Worm (Caenorhabditis elegans) whole organism, midembryonic: ENCODE results near the gene usp-33.

Experiments
- T22C8.4 ChIP-seq: fragments of 200-800 bp; sonication (Bioruptor generic); IDR thresholded peaks from 2 replicates; pipeline ENCODE4 v1.3.6; 2022; ENCODE audit warnings: missing genetic modification characterization, missing compliant biosample characterization
- cog-1 ChIP-seq: sonication (generic microtip); optimal IDR thresholded peaks from 2 replicates; lab custom pipeline; 2016; ENCODE audit warnings: missing genetic modification characterization, missing compliant biosample characterization
- flt-1 ChIP-seq: fragments of 200-800 bp; sonication (Bioruptor generic); IDR thresholded peaks from 2 replicates; pipeline ENCODE4 v1.3.6; 2022; ENCODE audit warnings: missing genetic modification characterization, missing compliant biosample characterization
- klf-2 ChIP-seq: fragments of 200-800 bp; sonication (Bioruptor generic); conservative IDR thresholded peaks from 2 replicates; pipeline ENCODE4 v1.3.6; 2022; ENCODE audit warnings: missing genetic modification reagents, missing genetic modification characterization, missing compliant biosample characterization
- med-1 ChIP-seq: sonication (generic microtip); optimal IDR thresholded peaks from 2 replicates; lab custom pipeline; 2017; ENCODE audit warnings: missing genetic modification characterization, mild to moderate bottlenecking, missing compliant biosample characterization, antibody characterized with exemption, missing genetic modification reagents; ENCODE audit not compliant: insufficient read depth
- ref-1 ChIP-seq: fragments of 200-800 bp; sonication (Bioruptor generic); conservative IDR thresholded peaks from 2 replicates; pipeline ENCODE4 v1.3.6; 2022; ENCODE audit warnings: missing genetic modification reagents, missing genetic modification characterization, missing compliant biosample characterization
- tab-1 ChIP-seq: fragments of 200-800 bp; sonication (Bioruptor generic); IDR thresholded peaks from 2 replicates; pipeline ENCODE4 v1.3.6; 2022; ENCODE audit warnings: missing genetic modification characterization, missing compliant biosample characterization
- ztf-29 ChIP-seq: fragments of 200-800 bp; sonication (Bioruptor generic); IDR thresholded peaks from 2 replicates; pipeline ENCODE4 v1.3.6; 2022; ENCODE audit warnings: missing genetic modification reagents, missing genetic modification characterization, missing compliant biosample characterization

DNA sequence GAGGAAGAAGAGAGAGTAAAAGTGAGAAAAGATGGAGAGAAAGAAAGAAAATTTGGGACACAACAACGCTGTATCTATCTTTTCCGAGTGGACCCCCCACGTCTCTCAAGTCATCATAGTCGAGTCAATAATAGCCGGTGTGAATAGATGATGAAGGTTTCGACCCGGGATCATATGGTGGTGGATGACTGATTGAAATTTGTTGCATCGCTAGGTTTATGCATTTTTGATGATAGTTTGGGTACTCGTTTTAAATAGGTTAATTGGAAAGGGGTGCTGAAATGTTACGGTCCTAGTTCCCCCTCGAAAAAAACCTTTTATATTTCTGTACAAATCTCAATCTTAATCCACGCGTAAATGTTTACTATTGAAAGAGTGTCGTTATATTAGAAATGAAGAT lies 35.6 kb upstream of the usp-33 start:
- no peak for TF ChIP-seq cog-1 (tag; lab: Kevin White, UChicago)
- no peak for TF ChIP-seq med-1 (GFP tag; lab: Kevin White, UChicago)
- TF ChIP-seq ztf-29 (GFP tag; lab: Robert Waterston, UW), result no peak
- no peak for TF ChIP-seq flt-1
- no peak for TF ChIP-seq tab-1 (GFP tag; lab: Robert Waterston, UW)
- no peak for TF ChIP-seq klf-2 (GFP tag; lab: Robert Waterston, UW)
- no peak for TF ChIP-seq ref-1 (GFP tag; lab: Robert Waterston, UW)
- TF ChIP-seq T22C8.4 (GFP tag; lab: Robert Waterston, UW), result no peak
